Worm (Caenorhabditis elegans): Measurements from ENCODE around the gene F31F6.1.

ce11 chrX:14868200-14868599, at the start of gene F31F6.1:
- no peak for TF ChIP-seq F33H1.4 (GFP tag; IDR thresholded peaks at IDR 0.05)
- TF ChIP-seq K11D2.4 (GFP tag; IDR thresholded peaks at IDR 0.05): no peak
- TF ChIP-seq tlf-1 (GFP tag; optimal IDR thresholded peaks at IDR 0.05): no peak
- TF ChIP-seq unc-62 (GFP tag; optimal IDR thresholded peaks at IDR 0.05): no peak
- TF ChIP-seq pha-4 (tag; optimal IDR thresholded peaks at IDR 0.05): no peak
- no peak for TF ChIP-seq sea-2 (GFP tag; IDR thresholded peaks at IDR 0.05)
- TF ChIP-seq egl-18 (GFP tag; IDR thresholded peaks at IDR 0.05): no peak
- TF ChIP-seq madf-10 (tag; optimal IDR thresholded peaks at IDR 0.05): no peak
- no peak for TF ChIP-seq nhr-120 (GFP tag; IDR thresholded peaks at IDR 0.05)
- no peak for TF ChIP-seq cebp-1 (GFP tag; IDR thresholded peaks at IDR 0.05)
- no peak for TF ChIP-seq cebp-1 (tag; optimal IDR thresholded peaks at IDR 0.05)
- TF ChIP-seq T26A5.8 (tag; optimal IDR thresholded peaks at IDR 0.05): no peak
- TF ChIP-seq atf-7 (tag; optimal IDR thresholded peaks at IDR 0.05): no peak
- TF ChIP-seq gei-17 (GFP tag; optimal IDR thresholded peaks at IDR 0.05): no peak
- no peak for TF ChIP-seq xnd-1 (tag; optimal IDR thresholded peaks at IDR 0.05)

Measured in whole organism, young adult.